Worm (Caenorhabditis elegans): Measurements from ENCODE around the gene msp-76.

DNA sequence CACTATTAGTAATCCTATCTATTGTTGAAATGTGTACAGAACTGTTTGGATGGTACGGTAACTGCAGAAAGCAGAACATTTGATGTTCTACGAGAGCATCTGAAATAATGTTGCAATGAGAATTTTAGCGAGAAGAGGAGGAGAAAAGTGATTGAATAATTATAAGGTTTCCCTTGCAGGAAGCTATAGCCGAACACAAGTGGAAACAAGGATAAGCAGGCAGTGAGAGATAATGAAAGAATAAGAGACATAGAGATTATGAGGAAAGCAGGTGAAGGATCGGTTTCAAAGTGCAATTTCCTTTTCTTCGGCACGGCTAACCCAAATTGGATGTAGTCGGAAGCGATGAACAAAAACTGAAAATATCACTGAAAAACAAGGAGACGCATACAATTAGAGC, 46.9 kb upstream of the msp-76 start, which contains the start of gene del-2:
- TF ChIP-seq R02D3.7 (tag; optimal IDR thresholded peaks at IDR 0.05) = no peak
- no peak for TF ChIP-seq tbx-2 (tag; optimal IDR thresholded peaks at IDR 0.05)
- no peak for TF ChIP-seq ztf-4 (tag; optimal IDR thresholded peaks at IDR 0.05)
- no peak for TF ChIP-seq nhr-237 (tag; optimal IDR thresholded peaks at IDR 0.05)
- TF ChIP-seq snpc-4 (tag; optimal IDR thresholded peaks at IDR 0.05) = no peak

Data from whole organism, L3 larva.